Fruit fly (Drosophila melanogaster): ENCODE data around the gene E5.

- TF ChIP-seq h (optimal IDR thresholded peaks at IDR 0.05): no peak
- no peak for TF ChIP-seq Hand (GFP tag; optimal IDR thresholded peaks at IDR 0.05)
- TF ChIP-seq CG15601 (tag; optimal IDR thresholded peaks at IDR 0.05): no peak
- TF ChIP-seq ind (GFP tag; optimal IDR thresholded peaks at IDR 0.05): no peak
- no peak for TF ChIP-seq fd96Cb (tag; optimal IDR thresholded peaks at IDR 0.05)
- TF ChIP-seq ash1 (GFP tag; optimal IDR thresholded peaks at IDR 0.05): no peak
- TF ChIP-seq amos (GFP tag; IDR thresholded peaks at IDR 0.05; ENCODE audit: partially characterized antibody): no peak
- TF ChIP-seq kah (GFP tag; optimal IDR thresholded peaks at IDR 0.05): no peak
- TF ChIP-seq Drgx (GFP tag; IDR thresholded peaks at IDR 0.05): peak; percentile 84
- no peak for TF ChIP-seq Nf-YB (GFP tag; optimal IDR thresholded peaks at IDR 0.05)
- no peak for TF ChIP-seq CG12104 (GFP tag; optimal IDR thresholded peaks at IDR 0.05)
- no peak for TF ChIP-seq Doc2 (GFP tag; IDR thresholded peaks at IDR 0.05)
These were observed 17.4 kb downstream of the E5 start for dm6 chr3R:13857339-13857738.

Measured in whole organism, embryonic.